Worm (Caenorhabditis elegans): ENCODE measurements around the gene srh-269.

ce11 chrV:16570697-16571096 lies 21.1 kb downstream of the srh-269 start, which contains the start of gene nhr-233:
- TF ChIP-seq die-1 (tag; optimal IDR thresholded peaks at IDR 0.05) (no peak), Y56A3A.18 (GFP tag; IDR thresholded peaks at IDR 0.05) (no peak), snpc-3.4 (tag; optimal IDR thresholded peaks at IDR 0.05) (no peak), pha-4 (tag; optimal IDR thresholded peaks at IDR 0.05) (no peak), unc-62 (GFP tag; optimal IDR thresholded peaks at IDR 0.05) (no peak), somi-1 (GFP tag; optimal IDR thresholded peaks at IDR 0.05) (no peak)

Data from whole organism, young adult.